Worm (Caenorhabditis elegans) whole organism, young adult: ENCODE data around the gene srx-119.
A peak's percentile ranks its signal among the peaks of the same experiment; 100 is the strongest.

ENCODE experiments used
- Y95B8A.8 ChIP-seq: fragments of 200-800 bp; sonication (Bioruptor generic); IDR thresholded peaks from 2 replicates; pipeline ENCODE4 v1.3.6; 2022; ENCODE audit warnings: missing genetic modification reagents, missing genetic modification characterization, missing compliant biosample characterization
- attf-6 ChIP-seq: fragments of 200-800 bp; sonication (Bioruptor generic); IDR thresholded peaks from 2 replicates; pipeline ENCODE4 v1.3.6; 2022; ENCODE audit warnings: missing genetic modification reagents, missing genetic modification characterization, missing compliant biosample characterization
- ceh-79 ChIP-seq: sonication (generic microtip); optimal IDR thresholded peaks from 2 replicates; lab custom pipeline; 2017; ENCODE audit warnings: mild to moderate bottlenecking, missing genetic modification characterization, missing compliant biosample characterization
- fkh-3 ChIP-seq: sonication (generic microtip); optimal IDR thresholded peaks from 2 replicates; lab custom pipeline; 2016; ENCODE audit warnings: mild to moderate bottlenecking, missing genetic modification characterization, missing compliant biosample characterization
- rpc-1 ChIP-seq, 2 experiments: fragments of 150-350 bp in 1 of 2; sonication (generic microtip) in 1 of 2; optimal IDR thresholded peaks; 2 replicates each; lab custom pipeline; 2014 to 2018; ENCODE audit warnings: missing biosample characterization in 1 of 2, missing genetic modification characterization in 1 of 2, missing genetic modification reagents in 1 of 2, missing genotype in 1 of 2
- unc-130 ChIP-seq: sonication (generic microtip); optimal IDR thresholded peaks from 2 replicates; lab custom pipeline; 2016; ENCODE audit warnings: missing genetic modification reagents, missing genetic modification characterization, missing compliant biosample characterization

- TF ChIP-seq fkh-3 (tag; lab: Kevin White, UChicago) (no peak), Y95B8A.8 (no peak), ceh-79 (tag; lab: Kevin White, UChicago) (no peak), rpc-1 (optimal IDR thresholded peaks at IDR 0.05; lab: Kevin White, UChicago) (peak; percentile 46), rpc-1 (tag; optimal IDR thresholded peaks at IDR 0.05; lab: Kevin White, UChicago) (peak; percentile 69), attf-6 (GFP tag; lab: Robert Waterston, UW) (no peak), unc-130 (GFP tag; lab: Kevin White, UChicago) (no peak)
Observed at ce11 chrII:12539395-12539794, 11.3 kb downstream of the srx-119 start.
